Worm (Caenorhabditis elegans) whole organism, L4/young adult: ENCODE data around the gene F40G9.5.

Experiments
- W03F9.2 ChIP-seq: fragments of 150-350 bp; optimal IDR thresholded peaks from 2 replicates; lab custom pipeline; 2014; ENCODE audit warnings: missing biosample characterization, missing genetic modification characterization
- him-1 ChIP-seq: sonication (generic microtip); optimal IDR thresholded peaks from 2 replicates; lab custom pipeline; 2016; ENCODE audit warnings: missing genotype, missing genetic modification reagents, missing genetic modification characterization, missing compliant biosample characterization

- TF ChIP-seq W03F9.2 (tag; lab: Kevin White, UChicago): no peak
- no peak for TF ChIP-seq him-1 (tag; lab: Kevin White, UChicago)
Measured at ce11 chrIII:180963-181362, at the start of gene F40G9.5.
